Fruit fly (Drosophila melanogaster) ovary, adult (tissue): Measurements from ENCODE around the gene ClC-a.

ENCODE experiments used
- CG17801 ChIP-seq: fragments of 200-800 bp; optimal IDR thresholded peaks from 2 replicates; lab custom pipeline; 2019; ENCODE audit warnings: missing biosample characterization, mild to moderate bottlenecking, missing genetic modification characterization, moderate library complexity; ENCODE audit not compliant: partially characterized antibody

ClC-a gene

dm6 chr3R:11812881-11813466 is at the start of gene ClC-a:
Gene ClC-a (minus strand): TSS chr3R:11813207.
- peak; percentile 62 for TF ChIP-seq CG17801 (GFP tag; lab: Kevin White, UChicago)

dm6 chr3R:11859534-11860254 is 46.7 kb upstream of the ClC-a start:
- TF ChIP-seq CG17801 (GFP tag; lab: Kevin White, UChicago) = no peak

- no peak for TF ChIP-seq CG17801 (GFP tag; lab: Kevin White, UChicago)
Measured at dm6 chr3R:11859103-11859502, 46.1 kb upstream of the ClC-a start.

- no peak for TF ChIP-seq CG17801 (GFP tag; lab: Kevin White, UChicago)
Measured at dm6 chr3R:11856295-11856694, 43.3 kb upstream of the ClC-a start.

- no peak for TF ChIP-seq CG17801 (GFP tag; lab: Kevin White, UChicago)
Measured at dm6 chr3R:11855156-11855555, 42.1 kb upstream of the ClC-a start.

- TF ChIP-seq CG17801 (GFP tag; lab: Kevin White, UChicago) = no peak
Measured at dm6 chr3R:11851939-11852338, 38.9 kb upstream of the ClC-a start.

dm6 chr3R:11850917-11851897 is 38.2 kb upstream of the ClC-a start:
- TF ChIP-seq CG17801 (GFP tag; lab: Kevin White, UChicago) = peak; percentile 92

- TF ChIP-seq CG17801 (GFP tag; lab: Kevin White, UChicago) = peak; percentile 13
Measured at dm6 chr3R:11849378-11850249, 36.6 kb upstream of the ClC-a start.

dm6 chr3R:11847379-11847778 is 34.4 kb upstream of the ClC-a start:
- no peak for TF ChIP-seq CG17801 (GFP tag; lab: Kevin White, UChicago)

- no peak for TF ChIP-seq CG17801 (GFP tag; lab: Kevin White, UChicago)
Measured at dm6 chr3R:11833406-11833805, 20.4 kb upstream of the ClC-a start.

- TF ChIP-seq CG17801 (GFP tag; lab: Kevin White, UChicago) = no peak
Measured at dm6 chr3R:11830757-11831586, 18.0 kb upstream of the ClC-a start.

- TF ChIP-seq CG17801 (GFP tag; lab: Kevin White, UChicago) = peak; percentile 29
Measured at dm6 chr3R:11822266-11822665, 9.3 kb upstream of the ClC-a start, which contains the start of gene Kyat. Gene Kyat (minus strand): TSS chr3R:11822493.

- no peak for TF ChIP-seq CG17801 (GFP tag; lab: Kevin White, UChicago)
Measured at dm6 chr3R:11821800-11822199, 8.8 kb upstream of the ClC-a start.
